Worm (Caenorhabditis elegans): Measurements from ENCODE around the gene rha-1.

rha-1 gene

DNA sequence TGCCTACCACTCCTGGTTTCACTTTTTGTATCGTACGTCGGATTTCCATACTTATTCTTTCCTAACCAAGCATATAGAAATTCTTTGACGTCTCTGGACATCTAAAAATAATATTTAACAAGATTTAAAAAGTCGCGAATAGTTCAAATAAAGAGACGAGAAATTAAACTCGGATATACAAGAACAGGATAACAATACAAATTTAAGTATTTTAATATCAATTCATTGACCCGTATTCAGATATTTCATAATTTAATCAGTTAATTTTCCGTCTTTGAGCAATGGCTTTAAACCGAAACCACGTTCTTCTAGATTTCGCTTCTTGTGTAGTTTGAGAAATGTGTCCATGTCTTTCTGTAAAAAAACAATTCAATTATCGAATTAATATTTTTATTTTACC lies at the start of gene rha-1:
rha-1 (minus strand) TSS at position 101 of the 400 bp plus-strand sequence.
- TF ChIP-seq mel-28 (tag; optimal IDR thresholded peaks at IDR 0.05; ENCODE audit: borderline replicate concordance) (no peak), F37B4.10 (GFP tag; IDR thresholded peaks at IDR 0.05) (no peak), zfh-2 (GFP tag; conservative IDR thresholded peaks at IDR 0.05) (no peak), dox-1 (GFP tag; IDR thresholded peaks at IDR 0.05) (no peak), mes-4 (tag; optimal IDR thresholded peaks at IDR 0.05) (no peak), rcor-1 (GFP tag; IDR thresholded peaks at IDR 0.05) (no peak), nfya-1 (tag; optimal IDR thresholded peaks at IDR 0.05; ENCODE audit: borderline replicate concordance, insufficient read depth) (no peak), hlh-26 (GFP tag; conservative IDR thresholded peaks at IDR 0.05) (no peak), T26A5.8 (tag; optimal IDR thresholded peaks at IDR 0.05) (no peak), bed-1 (GFP tag; IDR thresholded peaks at IDR 0.05) (no peak), egl-18 (GFP tag; IDR thresholded peaks at IDR 0.05) (no peak)

DNA sequence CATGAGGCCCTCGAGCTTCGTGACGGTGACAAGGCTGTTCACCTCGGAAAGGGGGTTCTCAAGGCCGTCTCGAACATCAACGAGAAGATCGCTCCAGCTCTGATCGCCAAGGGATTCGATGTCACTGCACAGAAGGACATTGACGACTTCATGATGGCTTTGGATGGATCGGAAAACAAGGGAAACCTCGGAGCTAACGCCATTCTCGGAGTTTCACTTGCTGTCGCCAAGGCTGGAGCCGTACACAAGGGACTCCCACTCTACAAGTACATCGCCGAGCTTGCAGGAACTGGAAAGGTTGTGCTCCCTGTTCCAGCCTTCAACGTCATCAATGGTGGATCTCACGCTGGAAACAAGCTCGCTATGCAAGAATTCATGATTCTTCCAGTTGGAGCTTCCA lies 48.9 kb upstream of the rha-1 start:
- 0 out of 2 replicates have a peak, but pooled peaks have one; percentile 6 for TF ChIP-seq egl-18 (GFP tag; IDR thresholded peaks at IDR 0.05)
- TF ChIP-seq ceh-40 (GFP tag; IDR thresholded peaks at IDR 0.05), result no peak
- TF ChIP-seq hsf-1 (GFP tag; IDR thresholded peaks at IDR 0.05), result 0 out of 2 replicates have a peak, but pooled peaks have one; percentile 7
- TF ChIP-seq repo-1 (tag; optimal IDR thresholded peaks at IDR 0.05), result no peak
- 0 out of 2 replicates have a peak, but pooled peaks have one; percentile 3 for TF ChIP-seq Y53G8AR.9 (GFP tag; conservative IDR thresholded peaks at IDR 0.05)
- peak; percentile 54; the same call in 1 of the 2 replicates for TF ChIP-seq zfh-2 (GFP tag; conservative IDR thresholded peaks at IDR 0.05)

DNA sequence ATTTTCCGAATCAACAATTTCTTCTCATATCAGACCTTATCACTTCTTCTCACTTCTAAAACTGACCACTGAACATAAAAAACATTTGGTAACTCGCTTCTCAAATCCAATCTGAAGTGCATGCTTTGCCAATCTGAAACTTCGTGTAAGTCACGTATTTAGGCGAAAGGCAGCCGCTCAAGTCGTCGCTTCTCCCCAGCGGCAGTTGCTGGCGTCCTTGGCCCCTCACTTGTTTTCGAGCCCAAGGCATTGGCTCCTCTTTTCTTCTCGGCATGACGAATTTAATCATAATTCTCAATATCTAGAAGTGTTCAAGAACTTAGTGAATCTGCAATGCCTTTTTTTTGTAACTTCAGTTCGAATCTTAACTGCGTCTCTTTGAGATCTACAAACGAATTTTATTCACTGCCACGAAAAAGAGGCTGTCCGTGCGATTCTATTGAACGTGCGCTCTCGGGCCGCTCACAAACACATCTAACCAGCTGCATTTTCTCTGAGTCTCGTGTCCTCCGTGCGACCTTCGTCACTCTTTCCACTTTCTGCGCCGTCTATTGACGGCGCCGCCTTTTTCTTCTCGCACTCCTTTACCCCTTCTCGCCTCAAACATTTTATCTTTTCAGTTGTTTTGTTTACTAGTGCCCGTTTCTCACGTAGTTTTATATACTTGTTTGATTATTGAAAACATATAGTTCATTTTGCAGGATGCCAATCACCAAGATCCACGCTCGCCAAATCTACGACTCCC lies 48.1 kb upstream of the rha-1 start:
- TF ChIP-seq let-607 (tag; optimal IDR thresholded peaks at IDR 0.05) (peak in 1 of 2 experiments; percentile 19), nhr-80 (tag; optimal IDR thresholded peaks at IDR 0.05) (peak; percentile 61), pha-4 (tag; optimal IDR thresholded peaks at IDR 0.05) (no peak), ama-1 (optimal IDR thresholded peaks at IDR 0.05) (peak; percentile 61), ama-1 (GFP tag; optimal IDR thresholded peaks at IDR 0.05) (no peak), dox-1 (GFP tag; IDR thresholded peaks at IDR 0.05) (no peak), lin-26 (GFP tag; IDR thresholded peaks at IDR 0.05) (no peak), B0035.1 (tag; optimal IDR thresholded peaks at IDR 0.05) (no peak), Y53F4B.3 (GFP tag; IDR thresholded peaks at IDR 0.05) (no peak), madf-3 (GFP tag; IDR thresholded peaks at IDR 0.05) (no peak), hmg-1.2 (GFP tag; IDR thresholded peaks at IDR 0.05) (peak; percentile 44; the same call in 1 of the 2 replicates), nfya-2 (GFP tag; IDR thresholded peaks at IDR 0.05) (no peak), ccch-3 (GFP tag; optimal IDR thresholded peaks at IDR 0.05) (no peak), lin-54 (GFP tag; optimal IDR thresholded peaks at IDR 0.05) (no peak), unc-62 (GFP tag; optimal IDR thresholded peaks at IDR 0.05) (no peak), hsf-1 (GFP tag; IDR thresholded peaks at IDR 0.05) (no peak), him-1 (tag; optimal IDR thresholded peaks at IDR 0.05) (no peak), cebp-1 (GFP tag; IDR thresholded peaks at IDR 0.05) (no peak), cebp-1 (tag; optimal IDR thresholded peaks at IDR 0.05) (peak; percentile 41), xnd-1 (tag; optimal IDR thresholded peaks at IDR 0.05) (no peak), ztf-18 (tag; optimal IDR thresholded peaks at IDR 0.05) (peak; percentile 19), unc-130 (GFP tag; optimal IDR thresholded peaks at IDR 0.05) (no peak), nfyb-1 (GFP tag; IDR thresholded peaks at IDR 0.05) (no peak), snpc-4 (GFP tag; optimal IDR thresholded peaks at IDR 0.05) (no peak), snpc-4 (tag; optimal IDR thresholded peaks at IDR 0.05) (peak in 1 of 4 experiments; percentile 10), sea-2 (GFP tag; IDR thresholded peaks at IDR 0.05) (no peak), die-1 (tag; optimal IDR thresholded peaks at IDR 0.05) (no peak), ZK185.1 (tag; optimal IDR thresholded peaks at IDR 0.05; ENCODE audit: poor library complexity, severe bottlenecking) (no peak), T26A5.8 (tag; optimal IDR thresholded peaks at IDR 0.05) (no peak), bed-1 (GFP tag; IDR thresholded peaks at IDR 0.05) (no peak), zim-3 (tag; optimal IDR thresholded peaks at IDR 0.05) (no peak), ets-4 (GFP tag; optimal IDR thresholded peaks at IDR 0.05) (no peak), zfh-2 (GFP tag; conservative IDR thresholded peaks at IDR 0.05) (peak; percentile 51; the same call in 1 of the 2 replicates), F22D6.2 (tag; optimal IDR thresholded peaks at IDR 0.05) (no peak)
